Worm (Caenorhabditis elegans): Measurements from ENCODE around the gene Y43F8C.6.

Gene Y43F8C.6

ce11 chrV:19643015-19643414 lies 2.3 kb upstream of the Y43F8C.6 start (continued):
- TF ChIP-seq F55B11.4 (tag; optimal IDR thresholded peaks at IDR 0.05; ENCODE audit: borderline replicate concordance, insufficient read depth), result no peak
- peak; percentile 91 for TF ChIP-seq T07F8.4 (tag; optimal IDR thresholded peaks at IDR 0.05)
- TF ChIP-seq Y56A3A.18 (GFP tag; IDR thresholded peaks at IDR 0.05), result peak; percentile 95
- TF ChIP-seq mes-4 (tag; optimal IDR thresholded peaks at IDR 0.05), result peak; percentile 94
- peak; percentile 78 for TF ChIP-seq F22D6.2 (tag; optimal IDR thresholded peaks at IDR 0.05)
- peak; percentile 83 for TF ChIP-seq nfya-2 (GFP tag; IDR thresholded peaks at IDR 0.05)
- TF ChIP-seq unc-62 (GFP tag; optimal IDR thresholded peaks at IDR 0.05), result no peak
- peak; percentile 73 for TF ChIP-seq C06A6.2 (GFP tag; conservative IDR thresholded peaks at IDR 0.05)
- no peak; the same call in 1 of the 2 replicates for TF ChIP-seq madf-3 (GFP tag; IDR thresholded peaks at IDR 0.05)
- peak; percentile 71 for TF ChIP-seq gei-17 (GFP tag; optimal IDR thresholded peaks at IDR 0.05)
- TF ChIP-seq hrde-1 (tag; optimal IDR thresholded peaks at IDR 0.05; ENCODE audit: borderline replicate concordance), result peak; percentile 95
- peak; percentile 89 for TF ChIP-seq lag-1 (GFP tag; IDR thresholded peaks at IDR 0.05)
- TF ChIP-seq fkh-3 (tag; optimal IDR thresholded peaks at IDR 0.05), result peak; percentile 75
- TF ChIP-seq dox-1 (GFP tag; IDR thresholded peaks at IDR 0.05), result no peak; the same call in 1 of the 2 replicates
- peak; percentile 50 for TF ChIP-seq nhr-179 (tag; optimal IDR thresholded peaks at IDR 0.05)
- TF ChIP-seq madf-10 (tag; optimal IDR thresholded peaks at IDR 0.05), result peak; percentile 85
- 0 out of 2 replicates have a peak, but pooled peaks have one; percentile 69 for TF ChIP-seq ztf-6 (GFP tag; IDR thresholded peaks at IDR 0.05)
- peak; percentile 79; the same call in 1 of the 2 replicates for TF ChIP-seq C17E4.6 (GFP tag; IDR thresholded peaks at IDR 0.05)
- TF ChIP-seq T26A5.8 (tag; optimal IDR thresholded peaks at IDR 0.05), result peak; percentile 96
- peak; percentile 68 for TF ChIP-seq attf-3 (GFP tag; conservative IDR thresholded peaks at IDR 0.05)
- TF ChIP-seq zim-3 (tag; optimal IDR thresholded peaks at IDR 0.05), result peak; percentile 86
- no peak for TF ChIP-seq F57A8.1 (GFP tag; optimal IDR thresholded peaks at IDR 0.05)
- TF ChIP-seq B0019.2 (GFP tag; conservative IDR thresholded peaks at IDR 0.05), result no peak; the same call in 1 of the 2 replicates
- TF ChIP-seq mcd-1 (GFP tag; IDR thresholded peaks at IDR 0.05), result peak; percentile 81
- TF ChIP-seq rpc-1 (optimal IDR thresholded peaks at IDR 0.05), result peak; percentile 90
- peak; percentile 86 for TF ChIP-seq rpc-1 (tag; optimal IDR thresholded peaks at IDR 0.05)
- peak; percentile 82 for TF ChIP-seq hmg-1.2 (GFP tag; IDR thresholded peaks at IDR 0.05)
- peak; percentile 100 for TF ChIP-seq tbp1 (GFP tag; optimal IDR thresholded peaks at IDR 0.05)
- TF ChIP-seq B0336.3 (GFP tag; IDR thresholded peaks at IDR 0.05), result peak; percentile 93
- TF ChIP-seq pha-4 (tag; optimal IDR thresholded peaks at IDR 0.05), result no peak
- TF ChIP-seq F23B12.7 (tag; optimal IDR thresholded peaks at IDR 0.05; ENCODE audit: insufficient read depth), result peak; percentile 89
- peak; percentile 81; the same call in 1 of the 2 replicates for TF ChIP-seq Y95B8A.8 (GFP tag; IDR thresholded peaks at IDR 0.05)
- TF ChIP-seq ZK185.1 (tag; optimal IDR thresholded peaks at IDR 0.05; ENCODE audit: poor library complexity, severe bottlenecking), result no peak
- peak; percentile 93 for TF ChIP-seq athp-1 (tag; optimal IDR thresholded peaks at IDR 0.05)
- TF ChIP-seq F33H1.4 (GFP tag; IDR thresholded peaks at IDR 0.05), result peak; percentile 62
- peak; percentile 77 for TF ChIP-seq B0035.1 (tag; optimal IDR thresholded peaks at IDR 0.05)
- TF ChIP-seq ztf-22 (GFP tag; optimal IDR thresholded peaks at IDR 0.05), result peak; percentile 72
- peak; percentile 94 for TF ChIP-seq snpc-1.3 (tag; optimal IDR thresholded peaks at IDR 0.05; ENCODE audit: insufficient read depth)
- peak; percentile 98 for TF ChIP-seq B0261.1 (tag; optimal IDR thresholded peaks at IDR 0.05)
- peak; percentile 91 for TF ChIP-seq ceh-27 (GFP tag; optimal IDR thresholded peaks at IDR 0.05)
- peak; percentile 75; the same call in 1 of the 2 replicates for TF ChIP-seq ztf-28 (GFP tag; IDR thresholded peaks at IDR 0.05)
- TF ChIP-seq egl-44 (GFP tag; IDR thresholded peaks at IDR 0.05), result peak; percentile 92
- TF ChIP-seq tlf-1 (GFP tag; optimal IDR thresholded peaks at IDR 0.05), result no peak
- TF ChIP-seq Y53G8AR.9 (GFP tag; conservative IDR thresholded peaks at IDR 0.05), result peak; percentile 94
- TF ChIP-seq nhr-120 (GFP tag; IDR thresholded peaks at IDR 0.05), result peak; percentile 91; the same call in 1 of the 2 replicates
- TF ChIP-seq ekl-4 (GFP tag; IDR thresholded peaks at IDR 0.05), result no peak; the same call in 1 of the 2 replicates
- TF ChIP-seq ztf-26 (tag; optimal IDR thresholded peaks at IDR 0.05), result peak; percentile 91
- peak; percentile 85 for TF ChIP-seq attf-6 (GFP tag; IDR thresholded peaks at IDR 0.05)

All from whole organism, young adult.